Worm (Caenorhabditis elegans) whole organism, late embryonic: ENCODE results near the gene ZK688.10.

Experiments
- F13H6.1 ChIP-seq: sonication (generic microtip); optimal IDR thresholded peaks from 2 replicates; lab custom pipeline; 2016; ENCODE audit warnings: missing genetic modification characterization, missing compliant biosample characterization
- K02D7.2 ChIP-seq: sonication (generic microtip); optimal IDR thresholded peaks from 2 replicates; lab custom pipeline; 2017; ENCODE audit warnings: mild to moderate bottlenecking, missing genetic modification characterization, missing compliant biosample characterization
- Y22D7AL.16 ChIP-seq: sonication (generic microtip); optimal IDR thresholded peaks from 2 replicates; lab custom pipeline; 2016; ENCODE audit warnings: missing genetic modification characterization, missing compliant biosample characterization
- ahr-1 ChIP-seq: sonication (generic microtip); optimal IDR thresholded peaks from 2 replicates; lab custom pipeline; 2016; ENCODE audit warnings: missing genetic modification characterization, missing compliant biosample characterization
- ama-1 ChIP-seq: fragments of 150-350 bp; optimal IDR thresholded peaks from 2 replicates; lab custom pipeline; 2014
- ceh-19 ChIP-seq: fragments of 200-800 bp; sonication (Bioruptor generic); optimal IDR thresholded peaks from 2 replicates; lab custom pipeline; 2018; ENCODE audit warnings: mild to moderate bottlenecking, missing genetic modification characterization, missing compliant biosample characterization
- ceh-2 ChIP-seq: sonication (generic microtip); optimal IDR thresholded peaks from 2 replicates; lab custom pipeline; 2016; ENCODE audit warnings: missing genotype, missing genetic modification characterization, missing compliant biosample characterization
- ceh-22 ChIP-seq: sonication (generic microtip); optimal IDR thresholded peaks from 2 replicates; lab custom pipeline; 2017; ENCODE audit warnings: missing biosample characterization, missing genetic modification characterization
- ceh-24 ChIP-seq: sonication (generic microtip); optimal IDR thresholded peaks from 2 replicates; lab custom pipeline; 2016; ENCODE audit warnings: mild to moderate bottlenecking, missing genetic modification characterization, missing compliant biosample characterization
- ceh-31 ChIP-seq: sonication (generic microtip); optimal IDR thresholded peaks from 2 replicates; lab custom pipeline; 2016; ENCODE audit warnings: missing genetic modification characterization, missing compliant biosample characterization
- ceh-45 ChIP-seq: fragments of 200-800 bp; sonication (Bioruptor generic); IDR thresholded peaks from 2 replicates; pipeline ENCODE4 v1.3.6; 2022; ENCODE audit warnings: missing genetic modification reagents, missing genetic modification characterization, missing compliant biosample characterization
- ceh-6 ChIP-seq: fragments of 200-800 bp; sonication (Bioruptor generic); optimal IDR thresholded peaks from 2 replicates; lab custom pipeline; 2018; ENCODE audit warnings: mild to moderate bottlenecking, missing genetic modification characterization, missing compliant biosample characterization
- ceh-9 ChIP-seq: sonication (generic microtip); optimal IDR thresholded peaks from 2 replicates; lab custom pipeline; 2016; ENCODE audit warnings: mild to moderate bottlenecking, missing genetic modification characterization, inconsistent platforms, missing compliant biosample characterization
- dve-1 ChIP-seq: sonication (generic microtip); optimal IDR thresholded peaks from 2 replicates; lab custom pipeline; 2017; ENCODE audit warnings: antibody characterized with exemption, mild to moderate bottlenecking, missing genetic modification characterization, missing compliant biosample characterization
- elt-2 ChIP-seq: sonication (generic microtip); optimal IDR thresholded peaks from 2 replicates; lab custom pipeline; 2016; ENCODE audit warnings: missing genetic modification reagents, missing genetic modification characterization, missing compliant biosample characterization
- ets-4 ChIP-seq: sonication (generic microtip); optimal IDR thresholded peaks from 2 replicates; lab custom pipeline; 2016; ENCODE audit warnings: missing genetic modification characterization, missing compliant biosample characterization
- eyg-1 ChIP-seq: sonication (generic microtip); optimal IDR thresholded peaks from 2 replicates; lab custom pipeline; 2016; ENCODE audit warnings: missing genotype, missing genetic modification characterization, missing compliant biosample characterization
- fax-1 ChIP-seq: sonication (generic microtip); optimal IDR thresholded peaks from 2 replicates; lab custom pipeline; 2016; ENCODE audit warnings: missing genotype, missing genetic modification characterization, missing compliant biosample characterization
- fkh-10 ChIP-seq: fragments of 150-350 bp; optimal IDR thresholded peaks from 2 replicates; lab custom pipeline; 2014; ENCODE audit warnings: missing biosample characterization, missing genetic modification reagents, missing genetic modification characterization
- fkh-6 ChIP-seq: sonication (generic microtip); optimal IDR thresholded peaks from 2 replicates; lab custom pipeline; 2016; ENCODE audit warnings: missing genetic modification characterization, missing compliant biosample characterization
- gmeb-2 ChIP-seq: sonication (generic microtip); optimal IDR thresholded peaks from 2 replicates; lab custom pipeline; 2016; ENCODE audit warnings: missing genetic modification characterization, inconsistent platforms, missing compliant biosample characterization
- hlh-15 ChIP-seq: sonication (generic microtip); optimal IDR thresholded peaks from 2 replicates; lab custom pipeline; 2016; ENCODE audit warnings: missing genetic modification characterization, missing compliant biosample characterization
- lim-6 ChIP-seq: sonication (generic microtip); optimal IDR thresholded peaks from 2 replicates; lab custom pipeline; 2016; ENCODE audit warnings: missing genetic modification characterization, missing compliant biosample characterization
- madf-2 ChIP-seq: sonication (generic microtip); optimal IDR thresholded peaks from 2 replicates; lab custom pipeline; 2017; ENCODE audit warnings: missing genetic modification characterization, missing compliant biosample characterization
- mec-3 ChIP-seq: sonication (generic microtip); optimal IDR thresholded peaks from 2 replicates; lab custom pipeline; 2016; ENCODE audit warnings: borderline replicate concordance, missing genetic modification characterization, missing compliant biosample characterization
- nfya-1 ChIP-seq: sonication (generic microtip); optimal IDR thresholded peaks from 2 replicates; lab custom pipeline; 2017; ENCODE audit warnings: missing genetic modification characterization, mild to moderate bottlenecking, missing compliant biosample characterization, antibody characterized with exemption, moderate library complexity
- nhr-11 ChIP-seq: fragments of 150-350 bp; optimal IDR thresholded peaks from 2 replicates; lab custom pipeline; 2014; ENCODE audit warnings: missing biosample characterization, missing genetic modification characterization
- nhr-232 ChIP-seq: sonication (generic microtip); optimal IDR thresholded peaks from 2 replicates; lab custom pipeline; 2016; ENCODE audit warnings: missing genetic modification characterization, missing compliant biosample characterization
- odd-2 ChIP-seq: sonication (generic microtip); optimal IDR thresholded peaks from 2 replicates; lab custom pipeline; 2017; ENCODE audit warnings: antibody characterized with exemption, mild to moderate bottlenecking, missing genetic modification characterization, missing compliant biosample characterization
- pag-3 ChIP-seq: sonication (generic microtip); optimal IDR thresholded peaks from 2 replicates; lab custom pipeline; 2016; ENCODE audit warnings: missing compliant biosample characterization, missing genetic modification characterization, borderline replicate concordance
- pat-9 ChIP-seq: fragments of 200-800 bp; sonication (Bioruptor generic); optimal IDR thresholded peaks from 2 replicates; lab custom pipeline; 2018; ENCODE audit warnings: mild to moderate bottlenecking, missing genetic modification characterization, moderate library complexity, missing compliant biosample characterization
- pha-4 ChIP-seq: fragments of 150-350 bp; optimal IDR thresholded peaks from 2 replicates; lab custom pipeline; 2018; ENCODE audit warnings: missing biosample characterization, missing genetic modification reagents, missing genetic modification characterization
- pqm-1 ChIP-seq: sonication (generic microtip); optimal IDR thresholded peaks from 2 replicates; lab custom pipeline; 2016; ENCODE audit warnings: missing genetic modification characterization, missing compliant biosample characterization
- ref-2 ChIP-seq: sonication (generic microtip); optimal IDR thresholded peaks from 2 replicates; lab custom pipeline; 2016; ENCODE audit warnings: missing genetic modification characterization, missing compliant biosample characterization
- rnt-1 ChIP-seq: sonication (generic microtip); optimal IDR thresholded peaks from 2 replicates; lab custom pipeline; 2016; ENCODE audit warnings: missing genetic modification characterization, missing compliant biosample characterization
- sox-2 ChIP-seq: fragments of 200-800 bp; sonication (Bioruptor generic); IDR thresholded peaks from 2 replicates; pipeline ENCODE4 v1.3.6; 2022; ENCODE audit warnings: missing genetic modification reagents, missing genetic modification characterization, missing compliant biosample characterization
- sox-4 ChIP-seq: sonication (generic microtip); optimal IDR thresholded peaks from 2 replicates; lab custom pipeline; 2017; ENCODE audit warnings: mild to moderate bottlenecking, missing genetic modification characterization, inconsistent platforms, missing compliant biosample characterization
- syd-9 ChIP-seq: sonication (generic microtip); optimal IDR thresholded peaks from 2 replicates; lab custom pipeline; 2016; ENCODE audit warnings: mild to moderate bottlenecking, missing genetic modification characterization, moderate library complexity, missing compliant biosample characterization
- tbx-2 ChIP-seq: sonication (generic microtip); optimal IDR thresholded peaks from 2 replicates; lab custom pipeline; 2016; ENCODE audit warnings: missing genetic modification characterization, missing compliant biosample characterization
- unc-3 ChIP-seq, 2 experiments: fragments of 200-800 bp in 1 of 2; sonication (Bioruptor generic) in 1 of 2; sonication (generic microtip) in 1 of 2; conservative IDR thresholded peaks in 1 of 2; optimal IDR thresholded peaks in 1 of 2; 2 replicates each; pipeline versions ENCODE4 v1.3.6 to Lab custom; 2016 to 2022; ENCODE audit warnings: missing compliant biosample characterization in 2 of 2, missing genetic modification characterization in 2 of 2, missing genetic modification reagents in 1 of 2
- unc-42 ChIP-seq: sonication (generic microtip); optimal IDR thresholded peaks from 2 replicates; lab custom pipeline; 2016; ENCODE audit warnings: missing genotype, missing genetic modification characterization, missing compliant biosample characterization
- unc-86 ChIP-seq: sonication (generic microtip); optimal IDR thresholded peaks from 2 replicates; lab custom pipeline; 2016; ENCODE audit warnings: missing genetic modification characterization, missing compliant biosample characterization
- zip-5 ChIP-seq: sonication (generic microtip); optimal IDR thresholded peaks from 2 replicates; lab custom pipeline; 2016; ENCODE audit warnings: missing genetic modification characterization, missing compliant biosample characterization

Gene ZK688.10

ce11 chrIII:7900733-7901132 lies 3.9 kb upstream of the ZK688.10 start, which contains the start of gene best-24:
Gene best-24 (plus strand): TSS chrIII:7901033.
- no peak for TF ChIP-seq sox-4
- no peak for TF ChIP-seq pat-9 (tag; lab: Kevin White, UChicago)
- TF ChIP-seq nhr-232 = no peak

DNA sequence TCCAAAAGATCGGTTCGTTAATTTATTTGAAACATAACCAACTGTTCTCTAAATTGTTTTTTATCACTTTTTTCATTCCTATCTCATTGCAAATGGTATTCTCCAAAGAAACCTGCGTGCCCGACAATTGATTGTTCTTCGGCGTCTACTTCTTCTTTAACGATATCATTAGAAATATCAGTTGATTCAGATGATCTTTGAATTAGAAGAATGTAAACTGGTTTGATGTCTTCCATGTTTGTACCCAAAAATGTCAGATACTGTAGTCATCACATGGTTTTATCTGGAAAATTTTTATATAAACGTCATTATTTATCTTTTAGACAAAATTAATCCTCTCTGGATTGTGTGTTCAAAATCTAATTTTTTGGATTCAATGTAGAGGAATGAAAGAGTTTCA lies 908 bp upstream of the ZK688.10 start:
- TF ChIP-seq sox-4 = no peak

ce11 chrIII:7894724-7895123 lies 2.1 kb downstream of the ZK688.10 start, which contains the start of gene ZK688.4:
Gene ZK688.4 (plus strand): TSS chrIII:7895024.
- TF ChIP-seq hlh-15 = no peak

DNA sequence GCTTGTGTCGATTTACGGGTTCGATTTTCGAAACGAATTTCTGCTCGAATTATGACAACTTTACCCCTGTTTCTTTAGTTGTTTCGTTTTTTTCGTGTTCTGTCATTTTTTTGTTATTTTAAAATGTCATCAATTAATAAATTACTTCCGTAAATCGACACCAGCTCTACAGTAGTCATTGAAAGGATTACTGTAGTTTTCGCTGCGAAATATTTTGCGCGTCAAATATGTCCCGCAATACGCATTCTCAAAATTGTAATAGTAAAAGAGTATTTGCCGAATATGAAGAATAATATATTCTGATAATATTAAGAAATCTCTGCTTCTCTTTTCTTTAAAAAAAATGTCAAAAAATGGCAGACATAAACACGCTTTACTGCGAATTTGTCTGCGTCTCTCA lies 3.6 kb downstream of the ZK688.10 start:
- TF ChIP-seq fkh-6 (tag; lab: Kevin White, UChicago) (no peak), pqm-1 (no peak), tbx-2 (no peak), fkh-10 (GFP tag; lab: Kevin White, UChicago) (no peak), sox-2 (GFP tag; lab: Robert Waterston, UW) (no peak), ahr-1 (no peak), elt-2 (tag; lab: Kevin White, UChicago) (no peak), ama-1 (no peak)

DNA sequence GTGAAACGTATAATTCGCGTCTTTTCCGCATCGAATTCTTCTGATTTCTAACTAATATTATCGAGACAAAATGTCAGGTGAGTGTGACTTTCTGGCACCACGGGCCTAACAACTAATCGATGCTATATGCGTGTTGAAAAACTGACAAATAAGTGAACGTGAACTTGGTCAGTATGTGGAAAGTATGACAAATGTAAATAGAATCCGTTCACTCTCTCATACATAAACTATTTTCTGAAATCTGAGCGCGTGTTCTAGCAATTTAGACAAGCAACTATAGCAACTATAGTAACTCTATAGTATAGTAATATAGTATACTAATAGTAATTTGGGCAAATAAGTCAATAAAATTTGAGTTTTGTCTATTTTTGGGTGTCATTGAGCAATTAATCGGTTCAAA lies 4.5 kb downstream of the ZK688.10 start:
- TF ChIP-seq ceh-22 (tag; lab: Kevin White, UChicago) (no peak), eyg-1 (tag; lab: Kevin White, UChicago) (no peak)

ce11 chrIII:7891573-7892306 lies 5.1 kb downstream of the ZK688.10 start, which contains the start of the genes ZK688.5 and fahd-1:
Gene ZK688.5 (minus strand): TSS chrIII:7891623.
Gene fahd-1 (plus strand): TSS chrIII:7892256.
- TF ChIP-seq ceh-45 = no peak
- TF ChIP-seq elt-2 (tag; lab: Kevin White, UChicago) = peak; percentile 65
- peak; percentile 21 for TF ChIP-seq ets-4 (tag; lab: Kevin White, UChicago)
- peak; percentile 78 for TF ChIP-seq ceh-31 (tag; lab: Kevin White, UChicago)
- TF ChIP-seq K02D7.2 (tag; lab: Kevin White, UChicago) = no peak
- no peak for TF ChIP-seq ceh-9 (tag; lab: Kevin White, UChicago)
- TF ChIP-seq fax-1 (tag; lab: Kevin White, UChicago) = no peak
- TF ChIP-seq nhr-11 (tag; lab: Kevin White, UChicago) = no peak
- TF ChIP-seq ceh-24 (tag; lab: Kevin White, UChicago) = no peak
- TF ChIP-seq unc-3 (GFP tag; conservative IDR thresholded peaks at IDR 0.05; lab: Robert Waterston, UW) = no peak
- no peak for TF ChIP-seq unc-3 (tag; optimal IDR thresholded peaks at IDR 0.05; lab: Kevin White, UChicago)
- no peak for TF ChIP-seq ceh-19 (GFP tag; lab: Kevin White, UChicago)
- no peak for TF ChIP-seq Y22D7AL.16 (tag; lab: Kevin White, UChicago)
- no peak for TF ChIP-seq unc-86 (tag; lab: Kevin White, UChicago)
- no peak for TF ChIP-seq mec-3
- TF ChIP-seq unc-42 (tag; lab: Kevin White, UChicago) = no peak
- no peak for TF ChIP-seq madf-2 (tag; lab: Kevin White, UChicago)
- no peak for TF ChIP-seq ceh-22 (tag; lab: Kevin White, UChicago)
- no peak for TF ChIP-seq gmeb-2
- TF ChIP-seq lim-6 (tag; lab: Kevin White, UChicago) = no peak
- TF ChIP-seq ref-2 (tag; lab: Kevin White, UChicago) = peak; percentile 57
- TF ChIP-seq pag-3 (tag; lab: Kevin White, UChicago) = no peak
- no peak for TF ChIP-seq ahr-1
- TF ChIP-seq nfya-1 (tag; lab: Kevin White, UChicago) = peak; percentile 91
- TF ChIP-seq zip-5 (tag; lab: Kevin White, UChicago) = no peak
- peak; percentile 61 for TF ChIP-seq rnt-1
- TF ChIP-seq ceh-2 (tag; lab: Kevin White, UChicago) = peak; percentile 31
- TF ChIP-seq F13H6.1 (tag; lab: Kevin White, UChicago) = peak; percentile 19
- no peak for TF ChIP-seq pha-4
- TF ChIP-seq eyg-1 (tag; lab: Kevin White, UChicago) = no peak
- no peak for TF ChIP-seq dve-1 (tag; lab: Kevin White, UChicago)
- TF ChIP-seq ceh-6 (GFP tag; lab: Kevin White, UChicago) = no peak
- TF ChIP-seq odd-2 (tag; lab: Kevin White, UChicago) = no peak
- peak; percentile 16 for TF ChIP-seq syd-9 (tag; lab: Kevin White, UChicago)
